In genomic region chr2L:19011895-19012645, dm6 we compare ENCODE assay signal across 3 fruit fly cellular contexts.
TF ChIP-seq lines count a peak whose summit lies in the region.

No protein-coding gene starts in this region.

TF ChIP-seq in whole organism, embryonic, 481 proteins besides CTCF, POLR2A, EP300 and RAD21 (continued from another document and continues in another):
- TF ChIP-seq tna (GFP tag; IDR thresholded peaks at IDR 0.05; lab: Robert Waterston, UW; ENCODE audit: partially characterized antibody) (no peak), lmd (GFP tag; IDR thresholded peaks at IDR 0.05; lab: Robert Waterston, UW) (peak; percentile 88), CG10321 (GFP tag; IDR thresholded peaks at IDR 0.05; lab: Robert Waterston, UW) (peak; percentile 21; the same call in 1 of the 2 replicates), CG12299 (tag; optimal IDR thresholded peaks at IDR 0.05; lab: Kevin White, UChicago) (peak; percentile 67), bigmax (GFP tag; optimal IDR thresholded peaks at IDR 0.05; lab: Kevin White, UChicago) (no peak), nerfin-2 (GFP tag; IDR thresholded peaks at IDR 0.05; lab: Robert Waterston, UW; ENCODE audit: partially characterized antibody) (no peak), fru (optimal IDR thresholded peaks at IDR 0.05; lab: Kevin White, UChicago) (no peak), Awh (GFP tag; IDR thresholded peaks at IDR 0.05; lab: Robert Waterston, UW) (peak; percentile 76), nmo (GFP tag; optimal IDR thresholded peaks at IDR 0.05; lab: Kevin White, UChicago) (peak; percentile 82), Opbp (GFP tag; IDR thresholded peaks at IDR 0.05; lab: Robert Waterston, UW; ENCODE audit: partially characterized antibody) (no peak), dm (GFP tag; optimal IDR thresholded peaks at IDR 0.05; lab: Kevin White, UChicago) (peak; percentile 54), sim (GFP tag; IDR thresholded peaks at IDR 0.05; lab: Robert Waterston, UW) (peak; percentile 58; the same call in 1 of the 2 replicates), ato (GFP tag; IDR thresholded peaks at IDR 0.05; lab: Robert Waterston, UW; ENCODE audit: partially characterized antibody) (no peak), CG1792 (GFP tag; optimal IDR thresholded peaks at IDR 0.05; lab: Kevin White, UChicago) (peak; percentile 71), bab2 (GFP tag; optimal IDR thresholded peaks at IDR 0.05; lab: Kevin White, UChicago) (peak; percentile 86), CG16863 (GFP tag; optimal IDR thresholded peaks at IDR 0.05; lab: Kevin White, UChicago) (peak; percentile 76), CG2889 (GFP tag; IDR thresholded peaks at IDR 0.05; lab: Robert Waterston, UW) (peak; percentile 74; the same call in 2 of the 3 replicates), CG10565 (GFP tag; optimal IDR thresholded peaks at IDR 0.05; lab: Kevin White, UChicago) (no peak), ham (GFP tag; IDR thresholded peaks at IDR 0.05; lab: Robert Waterston, UW) (peak; percentile 54; the same call in 1 of the 2 replicates), pnt (GFP tag; optimal IDR thresholded peaks at IDR 0.05; lab: Kevin White, UChicago) (peak; percentile 85), CG6689 (GFP tag; IDR thresholded peaks at IDR 0.05; lab: Robert Waterston, UW) (peak; percentile 85), CG12104 (GFP tag; optimal IDR thresholded peaks at IDR 0.05; lab: Kevin White, UChicago) (peak; percentile 18), HHEX (GFP tag; optimal IDR thresholded peaks at IDR 0.05; lab: Kevin White, UChicago) (peak; percentile 81), CG13894 (tag; optimal IDR thresholded peaks at IDR 0.05; lab: Kevin White, UChicago) (peak; percentile 87), wor (GFP tag; IDR thresholded peaks at IDR 0.05; lab: Robert Waterston, UW) (peak; percentile 74), CG5953 (GFP tag; IDR thresholded peaks at IDR 0.05; lab: Robert Waterston, UW) (peak; percentile 82), gce (GFP tag; IDR thresholded peaks at IDR 0.05; lab: Robert Waterston, UW) (peak; percentile 76), toy (GFP tag; IDR thresholded peaks at IDR 0.05; lab: Robert Waterston, UW) (0 out of 2 replicates have a peak, but pooled peaks have one; percentile 44), NC2β (GFP tag; optimal IDR thresholded peaks at IDR 0.05; lab: Kevin White, UChicago) (peak; percentile 56), kah (GFP tag; optimal IDR thresholded peaks at IDR 0.05; lab: Kevin White, UChicago) (no peak), CG8944 (GFP tag; optimal IDR thresholded peaks at IDR 0.05; lab: Kevin White, UChicago) (peak; percentile 81), peb (GFP tag; IDR thresholded peaks at IDR 0.05; lab: Robert Waterston, UW) (peak; percentile 75), CG32772 (GFP tag; IDR thresholded peaks at IDR 0.05; lab: Robert Waterston, UW) (peak; percentile 87), CG5245 (GFP tag; optimal IDR thresholded peaks at IDR 0.05; lab: Kevin White, UChicago) (peak; percentile 63), gcm (GFP tag; optimal IDR thresholded peaks at IDR 0.05; lab: Kevin White, UChicago) (peak; percentile 19), CG15011 (GFP tag; optimal IDR thresholded peaks at IDR 0.05; lab: Kevin White, UChicago) (peak; percentile 71), CG13775 (GFP tag; optimal IDR thresholded peaks at IDR 0.05; lab: Kevin White, UChicago) (peak; percentile 75), psq (GFP tag; optimal IDR thresholded peaks at IDR 0.05; lab: Kevin White, UChicago) (no peak), CG10543 (GFP tag; optimal IDR thresholded peaks at IDR 0.05; lab: Kevin White, UChicago) (peak; percentile 73), CG5180 (GFP tag; optimal IDR thresholded peaks at IDR 0.05; lab: Kevin White, UChicago) (peak; percentile 65), Sry-β (GFP tag; optimal IDR thresholded peaks at IDR 0.05; lab: Kevin White, UChicago) (no peak), Med (GFP tag; lab: Kevin White, UChicago) (peak; percentile 98), Six4 (GFP tag; optimal IDR thresholded peaks at IDR 0.05; lab: Kevin White, UChicago) (peak; percentile 47)

TF ChIP-seq in whole organism, prepupa, 60 proteins besides CTCF, POLR2A, EP300 and RAD21 (continued from another document):
- TF ChIP-seq spab (GFP tag; optimal IDR thresholded peaks at IDR 0.05; lab: Kevin White, UChicago) (peak; percentile 67), salr (GFP tag; optimal IDR thresholded peaks at IDR 0.05; lab: Kevin White, UChicago) (peak; percentile 51 to 62), Sox15 (GFP tag; optimal IDR thresholded peaks at IDR 0.05; lab: Kevin White, UChicago) (peak; percentile 62), OdsH (GFP tag; optimal IDR thresholded peaks at IDR 0.05; lab: Kevin White, UChicago) (peak; percentile 74), dsx (GFP tag; optimal IDR thresholded peaks at IDR 0.05; lab: Kevin White, UChicago; ENCODE audit: poor library complexity, severe bottlenecking) (peak; percentile 70), Lpt (GFP tag; optimal IDR thresholded peaks at IDR 0.05; lab: Kevin White, UChicago) (peak; percentile 8), CG6808 (GFP tag; optimal IDR thresholded peaks at IDR 0.05; lab: Kevin White, UChicago) (peak; percentile 56), eg (GFP tag; IDR thresholded peaks at IDR 0.05; lab: Robert Waterston, UW) (peak; percentile 78), CG4318 (GFP tag; optimal IDR thresholded peaks at IDR 0.05; lab: Kevin White, UChicago) (no peak), CG8632 (GFP tag; optimal IDR thresholded peaks at IDR 0.05; lab: Kevin White, UChicago) (peak; percentile 53), CG16779 (tag; optimal IDR thresholded peaks at IDR 0.05; lab: Kevin White, UChicago) (peak; percentile 5), Ets21C (GFP tag; optimal IDR thresholded peaks at IDR 0.05; lab: Kevin White, UChicago) (peak; percentile 61), Sox14 (GFP tag; optimal IDR thresholded peaks at IDR 0.05; lab: Kevin White, UChicago) (peak; percentile 75), CG6163 (GFP tag; IDR thresholded peaks at IDR 0.05; lab: Robert Waterston, UW) (peak; percentile 80), CG6854 (GFP tag; optimal IDR thresholded peaks at IDR 0.05; lab: Kevin White, UChicago) (no peak), Eip75B (GFP tag; optimal IDR thresholded peaks at IDR 0.05; lab: Kevin White, UChicago) (peak; percentile 73), Hr38 (GFP tag; optimal IDR thresholded peaks at IDR 0.05; lab: Kevin White, UChicago) (no peak), CG11762 (GFP tag; optimal IDR thresholded peaks at IDR 0.05; lab: Kevin White, UChicago; ENCODE audit: insufficient read depth) (peak; percentile 44), Gug (GFP tag; IDR thresholded peaks at IDR 0.05; lab: Robert Waterston, UW) (peak; percentile 74), vri (GFP tag; optimal IDR thresholded peaks at IDR 0.05; lab: Kevin White, UChicago) (peak; percentile 54), CG10669 (GFP tag; optimal IDR thresholded peaks at IDR 0.05; lab: Kevin White, UChicago) (peak; percentile 77), fd85E (GFP tag; optimal IDR thresholded peaks at IDR 0.05; lab: Kevin White, UChicago) (no peak), CG10631 (GFP tag; optimal IDR thresholded peaks at IDR 0.05; lab: Kevin White, UChicago) (peak; percentile 73), ss (GFP tag; optimal IDR thresholded peaks at IDR 0.05; lab: Kevin White, UChicago) (peak; percentile 44 to 72), CG9139 (GFP tag; optimal IDR thresholded peaks at IDR 0.05; lab: Kevin White, UChicago) (peak; percentile 30), Smox (GFP tag; optimal IDR thresholded peaks at IDR 0.05; lab: Kevin White, UChicago) (peak; percentile 63), Hr4 (GFP tag; optimal IDR thresholded peaks at IDR 0.05; lab: Kevin White, UChicago) (peak; percentile 75), CG3032 (tag; optimal IDR thresholded peaks at IDR 0.05; lab: Kevin White, UChicago) (peak; percentile 76), net (GFP tag; optimal IDR thresholded peaks at IDR 0.05; lab: Kevin White, UChicago) (peak; percentile 67), Ets96B (tag; optimal IDR thresholded peaks at IDR 0.05; lab: Kevin White, UChicago) (peak; percentile 78), fd59A (GFP tag; optimal IDR thresholded peaks at IDR 0.05; lab: Kevin White, UChicago) (peak; percentile 60), svp (GFP tag; lab: Kevin White, UChicago) (peak; percentile 85), Met (GFP tag; optimal IDR thresholded peaks at IDR 0.05; lab: Kevin White, UChicago) (peak; percentile 74), Blimp-1 (GFP tag; optimal IDR thresholded peaks at IDR 0.05; lab: Kevin White, UChicago) (no peak), Eip78C (GFP tag; lab: Kevin White, UChicago) (peak; percentile 88), Sox102F (GFP tag; optimal IDR thresholded peaks at IDR 0.05; lab: Kevin White, UChicago) (peak; percentile 71), CG11294 (GFP tag; IDR thresholded peaks at IDR 0.05; lab: Robert Waterston, UW) (peak; percentile 71; the same call in 1 of the 2 replicates), achi (GFP tag; optimal IDR thresholded peaks at IDR 0.05; lab: Kevin White, UChicago) (peak; percentile 71)

TF ChIP-seq in whole organism, wandering third instar larva, 38 proteins besides CTCF, POLR2A, EP300 and RAD21 (continued from another document):
- peak; percentile 74 for TF ChIP-seq HLH106 (tag; optimal IDR thresholded peaks at IDR 0.05; lab: Kevin White, UChicago)
- no peak for TF ChIP-seq dl (GFP tag; optimal IDR thresholded peaks at IDR 0.05; lab: Kevin White, UChicago; ENCODE audit: insufficient read depth in 1 of 2, partially characterized antibody in 2 of 2)
- peak; percentile 52 for TF ChIP-seq dmrt93B (GFP tag; optimal IDR thresholded peaks at IDR 0.05; lab: Kevin White, UChicago)
- peak; percentile 61 for TF ChIP-seq OdsH (GFP tag; optimal IDR thresholded peaks at IDR 0.05; lab: Kevin White, UChicago)
- TF ChIP-seq jim (GFP tag; optimal IDR thresholded peaks at IDR 0.05; lab: Kevin White, UChicago): no peak
- no peak for TF ChIP-seq Hr78 (GFP tag; optimal IDR thresholded peaks at IDR 0.05; lab: Kevin White, UChicago)
- TF ChIP-seq foxo (GFP tag; optimal IDR thresholded peaks at IDR 0.05; lab: Kevin White, UChicago): peak in 1 of 2 experiments; percentile 77
- no peak for TF ChIP-seq Mio (GFP tag; optimal IDR thresholded peaks at IDR 0.05; lab: Kevin White, UChicago)
- TF ChIP-seq Dif (GFP tag; optimal IDR thresholded peaks at IDR 0.05; lab: Kevin White, UChicago; ENCODE audit: partially characterized antibody): no peak
- peak; percentile 48 for TF ChIP-seq psq (GFP tag; optimal IDR thresholded peaks at IDR 0.05; lab: Kevin White, UChicago)
- TF ChIP-seq woc (GFP tag; optimal IDR thresholded peaks at IDR 0.05; lab: Kevin White, UChicago): peak; percentile 68
- peak; percentile 29 for TF ChIP-seq Jra (GFP tag; optimal IDR thresholded peaks at IDR 0.05; lab: Kevin White, UChicago)
TF ChIP-seq in whole organism, wandering third instar larva: peak in this region for 16.
